Worm (Caenorhabditis elegans): ENCODE data around the gene scpl-4.

The scpl-4 gene

ce11 chrV:10576319-10576718 lies 22.6 kb upstream of the scpl-4 start, which contains the start of gene vps-54:
Gene vps-54 (minus strand): TSS chrV:10576419.
- TF ChIP-seq mcd-1 (GFP tag; IDR thresholded peaks at IDR 0.05) (0 out of 2 replicates have a peak, but pooled peaks have one; percentile 9), attf-5 (GFP tag; optimal IDR thresholded peaks at IDR 0.05) (no peak)

- TF ChIP-seq Y53G8AR.9 (GFP tag; conservative IDR thresholded peaks at IDR 0.05) (0 out of 2 replicates have a peak, but pooled peaks have one; percentile 33), dox-1 (GFP tag; IDR thresholded peaks at IDR 0.05) (no peak)
These were observed 20.7 kb upstream of the scpl-4 start, which contains the start of gene mics-1 for ce11 chrV:10578226-10578625. Gene mics-1 (minus strand): TSS chrV:10578326.

- TF ChIP-seq tbp1 (GFP tag; optimal IDR thresholded peaks at IDR 0.05), result peak; percentile 52
- no peak for TF ChIP-seq C17E4.6 (GFP tag; IDR thresholded peaks at IDR 0.05)
- peak; percentile 60 for TF ChIP-seq rcor-1 (GFP tag; IDR thresholded peaks at IDR 0.05)
- TF ChIP-seq lsl-1 (GFP tag; optimal IDR thresholded peaks at IDR 0.05), result peak; percentile 60
- TF ChIP-seq dpl-1 (GFP tag; optimal IDR thresholded peaks at IDR 0.05), result no peak
- 0 out of 2 replicates have a peak, but pooled peaks have one; percentile 38 for TF ChIP-seq attf-6 (GFP tag; IDR thresholded peaks at IDR 0.05)
- peak; percentile 38 to 78 for TF ChIP-seq let-607 (tag; optimal IDR thresholded peaks at IDR 0.05)
- no peak for TF ChIP-seq T07F8.4 (tag; optimal IDR thresholded peaks at IDR 0.05)
- TF ChIP-seq madf-6 (GFP tag; IDR thresholded peaks at IDR 0.05), result peak; percentile 71
- peak; percentile 81 for TF ChIP-seq B0336.3 (GFP tag; IDR thresholded peaks at IDR 0.05)
- TF ChIP-seq ztf-22 (GFP tag; optimal IDR thresholded peaks at IDR 0.05), result no peak
- no peak for TF ChIP-seq mes-4 (tag; optimal IDR thresholded peaks at IDR 0.05)
- TF ChIP-seq xnd-1 (tag; optimal IDR thresholded peaks at IDR 0.05), result peak; percentile 41
- peak; percentile 13 for TF ChIP-seq F23B12.7 (tag; optimal IDR thresholded peaks at IDR 0.05; ENCODE audit: insufficient read depth)
- TF ChIP-seq F22D6.2 (tag; optimal IDR thresholded peaks at IDR 0.05), result peak; percentile 34
- peak; percentile 56 for TF ChIP-seq F33H1.4 (GFP tag; IDR thresholded peaks at IDR 0.05)
- peak; percentile 72 for TF ChIP-seq pbrm-1 (GFP tag; IDR thresholded peaks at IDR 0.05)
- TF ChIP-seq Y67H2A.10 (GFP tag; conservative IDR thresholded peaks at IDR 0.05), result no peak
- peak; percentile 84 for TF ChIP-seq lin-54 (GFP tag; optimal IDR thresholded peaks at IDR 0.05)
- TF ChIP-seq efl-1 (GFP tag; optimal IDR thresholded peaks at IDR 0.05), result peak; percentile 2
- TF ChIP-seq ztf-18 (tag; optimal IDR thresholded peaks at IDR 0.05), result peak; percentile 98
- no peak for TF ChIP-seq ets-4 (GFP tag; optimal IDR thresholded peaks at IDR 0.05)
- TF ChIP-seq let-526 (GFP tag; IDR thresholded peaks at IDR 0.05), result no peak
- peak; percentile 74 for TF ChIP-seq nfyb-1 (GFP tag; IDR thresholded peaks at IDR 0.05)
- peak; percentile 19 for TF ChIP-seq snpc-4 (GFP tag; optimal IDR thresholded peaks at IDR 0.05)
- peak in 2 of 4 experiments; percentile 47 to 63 for TF ChIP-seq snpc-4 (tag; optimal IDR thresholded peaks at IDR 0.05)
- TF ChIP-seq madf-3 (GFP tag; IDR thresholded peaks at IDR 0.05), result peak; percentile 77; the same call in 1 of the 2 replicates
- TF ChIP-seq nfya-2 (GFP tag; IDR thresholded peaks at IDR 0.05), result no peak
- TF ChIP-seq athp-1 (tag; optimal IDR thresholded peaks at IDR 0.05), result no peak
- TF ChIP-seq hlh-12 (tag; optimal IDR thresholded peaks at IDR 0.05), result no peak
- TF ChIP-seq repo-1 (tag; optimal IDR thresholded peaks at IDR 0.05), result peak; percentile 70
- TF ChIP-seq K11D2.4 (GFP tag; IDR thresholded peaks at IDR 0.05), result peak; percentile 63; the same call in 1 of the 2 replicates
- peak; percentile 73 for TF ChIP-seq snpc-3.4 (tag; optimal IDR thresholded peaks at IDR 0.05)
- TF ChIP-seq nhr-27 (tag; optimal IDR thresholded peaks at IDR 0.05), result no peak
- TF ChIP-seq zim-3 (tag; optimal IDR thresholded peaks at IDR 0.05), result no peak
- TF ChIP-seq Y53F4B.3 (GFP tag; IDR thresholded peaks at IDR 0.05), result no peak
- peak; percentile 84 for TF ChIP-seq ekl-4 (GFP tag; IDR thresholded peaks at IDR 0.05)
- peak; percentile 1 for TF ChIP-seq hrde-1 (tag; optimal IDR thresholded peaks at IDR 0.05; ENCODE audit: borderline replicate concordance)
- no peak for TF ChIP-seq lin-26 (GFP tag; IDR thresholded peaks at IDR 0.05)
- peak; percentile 57 for TF ChIP-seq snpc-1.3 (tag; optimal IDR thresholded peaks at IDR 0.05; ENCODE audit: insufficient read depth)
These were observed 20.0 kb upstream of the scpl-4 start, which contains the start of the genes erh-1 and lpd-9 for ce11 chrV:10578938-10579337. Gene erh-1 (minus strand): TSS chrV:10579141. Gene lpd-9 (plus strand): TSS chrV:10579305.
